Fruit fly (Drosophila melanogaster): ENCODE results near the gene CG43880.

DNA sequence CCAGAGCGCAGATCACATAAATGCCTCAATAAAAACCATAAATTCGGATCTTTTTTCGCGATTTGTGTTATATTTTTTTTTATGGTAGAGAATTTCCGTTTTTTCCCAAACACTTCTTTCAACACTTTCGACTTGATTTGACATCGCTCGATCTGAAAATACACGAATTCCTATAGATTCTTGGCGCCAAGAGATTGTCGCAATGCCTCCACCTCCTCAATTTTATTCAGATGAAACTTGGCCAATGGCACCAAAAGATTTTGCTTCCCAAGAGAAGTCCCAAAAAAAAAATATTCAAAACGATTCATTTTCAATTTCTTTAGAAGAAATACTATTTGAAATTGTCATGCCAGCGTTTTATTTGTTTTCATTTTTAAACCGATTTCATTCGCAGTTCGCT is 41.6 kb downstream of the CG43880 start:
- no peak for TF ChIP-seq Myc (optimal IDR thresholded peaks at IDR 0.05)
- TF ChIP-seq insv (optimal IDR thresholded peaks at IDR 0.05) = no peak
